Worm (Caenorhabditis elegans) whole organism, mixed stage, embryonic: ENCODE data around the gene mlt-10.

ENCODE experiments used
- cnd-1 ChIP-seq: fragments of 200-800 bp; sonication (Bioruptor generic); optimal IDR thresholded peaks from 2 replicates; lab custom pipeline; 2018; ENCODE audit warnings: mild to moderate bottlenecking, missing genetic modification characterization, missing compliant biosample characterization
- elt-1 ChIP-seq: sonication (generic microtip); optimal IDR thresholded peaks from 2 replicates; lab custom pipeline; 2017; ENCODE audit warnings: missing genetic modification characterization, mild to moderate bottlenecking, missing compliant biosample characterization, antibody characterized with exemption, moderate library complexity, borderline replicate concordance; ENCODE audit not compliant: insufficient read depth
- elt-3 ChIP-seq: fragments of 150-350 bp; optimal IDR thresholded peaks from 2 replicates; lab custom pipeline; 2014; ENCODE audit warnings: missing biosample characterization, missing genetic modification characterization
- lin-13 ChIP-seq: fragments of 150-350 bp; optimal IDR thresholded peaks from 2 replicates; lab custom pipeline; 2014; ENCODE audit warnings: missing biosample characterization, missing genetic modification characterization
- nhr-12 ChIP-seq: fragments of 150-350 bp; optimal IDR thresholded peaks from 2 replicates; lab custom pipeline; 2014; ENCODE audit warnings: missing biosample characterization, missing genetic modification characterization
- nhr-237 ChIP-seq: fragments of 150-350 bp; optimal IDR thresholded peaks from 2 replicates; lab custom pipeline; 2014; ENCODE audit warnings: missing biosample characterization, missing genetic modification characterization
- snpc-4 ChIP-seq: fragments of 150-350 bp; optimal IDR thresholded peaks from 2 replicates; lab custom pipeline; 2014; ENCODE audit warnings: missing biosample characterization, missing genetic modification characterization
- tbx-8 ChIP-seq: fragments of 200-800 bp; sonication (Bioruptor generic); optimal IDR thresholded peaks from 2 replicates; lab custom pipeline; 2018; ENCODE audit warnings: mild to moderate bottlenecking, missing genetic modification characterization, moderate library complexity, missing compliant biosample characterization
- unc-120 ChIP-seq: sonication (generic microtip); optimal IDR thresholded peaks from 2 replicates; lab custom pipeline; 2017; ENCODE audit warnings: missing genetic modification characterization, missing compliant biosample characterization; ENCODE audit not compliant: poor library complexity, severe bottlenecking
- unc-39 ChIP-seq: fragments of 150-350 bp; optimal IDR thresholded peaks from 2 replicates; lab custom pipeline; 2014; ENCODE audit warnings: missing biosample characterization, missing genetic modification characterization
- unc-62 ChIP-seq: fragments of 150-350 bp; optimal IDR thresholded peaks from 2 replicates; lab custom pipeline; 2014; ENCODE audit warnings: missing biosample characterization, missing genetic modification reagents, missing genetic modification characterization

DNA sequence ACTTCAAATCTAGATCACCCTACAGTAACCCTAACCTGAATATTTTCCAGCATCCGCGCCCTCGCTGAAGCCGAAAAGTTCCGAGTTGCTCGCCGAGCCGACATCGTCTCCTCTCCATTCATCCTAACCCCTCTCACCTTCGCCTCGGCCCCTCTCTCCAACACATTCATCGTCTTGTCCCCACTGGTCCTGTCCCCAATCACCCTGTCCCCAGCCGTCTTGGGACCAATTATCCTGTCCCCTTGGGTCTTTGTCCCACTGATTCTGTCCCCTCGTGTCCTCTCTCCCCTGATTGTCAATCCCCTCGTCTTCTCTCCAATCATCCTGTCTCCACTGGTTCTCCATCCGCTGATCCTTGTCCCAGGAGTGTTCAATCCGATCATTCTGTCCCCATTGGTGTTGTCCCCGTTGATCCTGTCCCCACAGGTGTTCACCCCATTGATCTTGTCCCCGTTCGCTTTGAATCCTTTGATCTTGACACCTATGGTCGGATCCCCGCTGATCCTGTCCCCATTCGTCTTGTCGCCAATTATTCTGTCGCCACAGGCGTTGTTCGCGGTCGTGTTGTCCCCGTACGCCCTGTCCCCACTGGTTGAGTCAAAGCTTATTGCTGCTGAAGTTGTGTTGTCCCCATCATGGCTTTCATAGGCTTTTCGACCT lies 4.9 kb downstream of the mlt-10 start, which contains the start of gene lips-7:
- TF ChIP-seq elt-3 (no peak), unc-39 (tag; lab: Kevin White, UChicago) (no peak), snpc-4 (tag; lab: Kevin White, UChicago) (no peak), lin-13 (tag; lab: Kevin White, UChicago) (no peak), cnd-1 (tag; lab: Kevin White, UChicago) (no peak), unc-120 (no peak), unc-62 (GFP tag; lab: Kevin White, UChicago) (no peak), nhr-237 (tag; lab: Kevin White, UChicago) (no peak), nhr-12 (no peak), tbx-8 (GFP tag; lab: Kevin White, UChicago) (no peak), elt-1 (tag; lab: Kevin White, UChicago) (no peak)
